Worm (Caenorhabditis elegans): ENCODE data around the gene col-92.

col-92 gene

DNA sequence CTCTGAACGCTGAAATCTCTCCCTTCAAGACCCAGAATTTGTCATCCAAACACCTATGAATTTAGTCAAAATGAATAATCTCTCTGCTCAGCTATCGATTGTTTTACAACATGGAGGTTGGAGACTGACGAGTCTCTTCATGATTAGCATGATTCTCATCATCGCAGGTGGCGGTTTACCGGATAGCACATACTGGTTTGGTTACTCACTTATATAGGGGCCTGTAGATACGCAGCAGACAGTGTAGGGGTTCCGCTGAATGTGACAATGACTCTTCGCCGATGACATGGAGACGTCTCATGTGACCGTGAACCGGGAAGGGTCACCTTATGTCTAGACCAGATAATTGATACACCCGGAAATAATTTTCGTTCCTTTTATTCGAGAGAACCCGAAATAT is 6.5 kb downstream of the col-92 start:
- TF ChIP-seq snpc-3.4 (tag; optimal IDR thresholded peaks at IDR 0.05) (no peak), rpc-1 (optimal IDR thresholded peaks at IDR 0.05) (no peak), rpc-1 (tag; optimal IDR thresholded peaks at IDR 0.05) (peak; percentile 44), zim-3 (tag; optimal IDR thresholded peaks at IDR 0.05) (no peak), snpc-4 (GFP tag; optimal IDR thresholded peaks at IDR 0.05) (no peak), snpc-4 (tag; optimal IDR thresholded peaks at IDR 0.05) (peak in 1 of 4 experiments; percentile 76), T07F8.4 (tag; optimal IDR thresholded peaks at IDR 0.05) (no peak), Y56A3A.18 (GFP tag; IDR thresholded peaks at IDR 0.05) (no peak), tbp1 (GFP tag; optimal IDR thresholded peaks at IDR 0.05) (peak; percentile 9)

DNA sequence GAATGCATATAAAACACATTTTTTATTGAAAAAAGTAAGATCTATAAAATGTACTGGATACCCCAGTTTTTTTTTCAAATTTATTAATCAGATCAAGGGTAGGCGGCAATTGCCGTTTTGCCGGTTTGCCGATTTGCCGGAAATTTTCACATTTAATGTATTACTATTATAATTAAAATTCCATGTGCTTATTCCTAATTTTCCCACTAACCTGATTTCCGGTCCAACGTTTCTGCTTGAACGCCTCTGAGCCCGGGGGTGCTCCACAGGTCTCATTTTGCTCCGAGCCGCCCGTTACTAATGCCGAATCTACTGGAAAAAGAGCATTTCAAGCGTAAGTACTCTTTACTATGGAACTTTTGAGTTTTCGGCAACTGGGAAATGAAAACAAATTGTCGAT is 13.4 kb downstream of the col-92 start, which contains the start of gene dhc-4:
Gene dhc-4, plus strand, starts transcription at position 301 of the 400 bp plus-strand sequence.
- TF ChIP-seq Y53F4B.3 (GFP tag; IDR thresholded peaks at IDR 0.05) (no peak), bed-1 (GFP tag; IDR thresholded peaks at IDR 0.05) (no peak), ztf-28 (GFP tag; IDR thresholded peaks at IDR 0.05) (no peak), Y79H2A.3 (GFP tag; conservative IDR thresholded peaks at IDR 0.05) (no peak), F57A8.1 (GFP tag; optimal IDR thresholded peaks at IDR 0.05) (no peak), efl-1 (GFP tag; optimal IDR thresholded peaks at IDR 0.05) (no peak), ztf-6 (GFP tag; IDR thresholded peaks at IDR 0.05) (no peak), sdz-38 (tag; optimal IDR thresholded peaks at IDR 0.05) (no peak)

DNA sequence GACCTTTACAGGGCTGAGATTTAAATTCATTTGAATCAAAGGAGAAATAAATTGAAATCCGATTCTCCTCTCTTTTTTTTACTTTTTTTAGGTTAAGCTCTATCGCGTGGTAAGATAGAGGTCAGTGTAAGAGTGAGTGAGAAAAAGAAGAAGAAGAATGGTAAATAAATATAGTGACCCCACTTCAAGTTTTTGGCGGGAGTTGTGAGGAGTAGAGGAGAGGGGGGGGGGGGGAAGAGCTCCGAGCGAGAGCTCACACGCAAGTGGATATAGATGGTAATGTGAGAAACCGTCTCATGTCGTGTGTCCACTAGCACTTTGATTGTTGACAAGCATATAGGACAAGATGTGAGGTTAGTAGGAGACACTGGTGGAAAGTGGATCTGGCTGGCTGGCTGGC is 16.0 kb downstream of the col-92 start, which contains the start of gene W05B2.2:
Gene W05B2.2, minus strand, starts transcription at position 101 of the 400 bp plus-strand sequence.
- TF ChIP-seq rcor-1 (GFP tag; IDR thresholded peaks at IDR 0.05), result no peak

- TF ChIP-seq zfh-2 (GFP tag; conservative IDR thresholded peaks at IDR 0.05) (0 out of 2 replicates have a peak, but pooled peaks have one; percentile 54), sdz-38 (tag; optimal IDR thresholded peaks at IDR 0.05) (no peak), rpc-1 (optimal IDR thresholded peaks at IDR 0.05) (no peak), rpc-1 (tag; optimal IDR thresholded peaks at IDR 0.05) (peak; percentile 31), akir-1 (GFP tag; optimal IDR thresholded peaks at IDR 0.05) (no peak), lsl-1 (GFP tag; optimal IDR thresholded peaks at IDR 0.05) (no peak), ztf-22 (GFP tag; optimal IDR thresholded peaks at IDR 0.05) (no peak), tbp1 (GFP tag; optimal IDR thresholded peaks at IDR 0.05) (peak; percentile 50), lsy-27 (tag; optimal IDR thresholded peaks at IDR 0.05; ENCODE audit: borderline replicate concordance, insufficient read depth) (no peak), Y53F4B.3 (GFP tag; IDR thresholded peaks at IDR 0.05) (no peak), F57A8.1 (GFP tag; optimal IDR thresholded peaks at IDR 0.05) (no peak), lin-26 (GFP tag; IDR thresholded peaks at IDR 0.05) (peak; percentile 63; the same call in 1 of the 2 replicates), D2030.7 (GFP tag; IDR thresholded peaks at IDR 0.05) (no peak), nfyb-1 (GFP tag; IDR thresholded peaks at IDR 0.05) (0 out of 2 replicates have a peak, but pooled peaks have one; percentile 32)
These were observed 20.1 kb downstream of the col-92 start for ce11 chrIII:10962910-10963309.

DNA sequence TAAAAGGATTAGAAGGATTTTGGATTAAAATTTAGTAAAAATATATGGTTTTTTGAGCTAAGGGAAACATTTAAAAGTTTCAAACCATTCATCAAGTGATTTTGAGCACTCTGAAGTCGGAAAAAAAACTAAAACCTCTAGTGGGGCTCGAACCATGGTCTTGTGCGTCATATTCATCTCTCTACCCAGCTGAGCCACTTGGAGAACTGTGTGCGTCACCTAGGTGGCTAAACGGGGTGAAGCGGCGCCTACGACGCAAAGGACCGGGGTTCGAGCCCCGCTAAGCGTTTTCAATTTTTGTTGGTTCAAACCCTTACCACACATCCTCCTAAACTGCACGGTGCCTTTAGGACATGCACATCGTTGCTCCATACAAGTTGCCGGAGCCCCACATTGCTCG is 22.7 kb downstream of the col-92 start:
- TF ChIP-seq dox-1 (GFP tag; IDR thresholded peaks at IDR 0.05) (0 out of 2 replicates have a peak, but pooled peaks have one; percentile 25), sea-2 (GFP tag; IDR thresholded peaks at IDR 0.05) (0 out of 2 replicates have a peak, but pooled peaks have one; percentile 16), snpc-1.1 (tag; optimal IDR thresholded peaks at IDR 0.05; ENCODE audit: insufficient read depth) (no peak), pbrm-1 (GFP tag; IDR thresholded peaks at IDR 0.05) (0 out of 2 replicates have a peak, but pooled peaks have one; percentile 31), rpc-1 (optimal IDR thresholded peaks at IDR 0.05) (no peak), rpc-1 (tag; optimal IDR thresholded peaks at IDR 0.05) (peak; percentile 51), aptf-3 (GFP tag; IDR thresholded peaks at IDR 0.05) (no peak), D2030.7 (GFP tag; IDR thresholded peaks at IDR 0.05) (0 out of 2 replicates have a peak, but pooled peaks have one; percentile 25), nfya-2 (GFP tag; IDR thresholded peaks at IDR 0.05) (no peak), tbp1 (GFP tag; optimal IDR thresholded peaks at IDR 0.05) (peak; percentile 70), F33H1.4 (GFP tag; IDR thresholded peaks at IDR 0.05) (peak; percentile 35), ceh-27 (GFP tag; optimal IDR thresholded peaks at IDR 0.05) (no peak), F52B5.7 (tag; optimal IDR thresholded peaks at IDR 0.05) (no peak)

Data from whole organism, young adult.